Worm (Caenorhabditis elegans): ENCODE data around the gene fbxa-210.

The fbxa-210 gene

DNA sequence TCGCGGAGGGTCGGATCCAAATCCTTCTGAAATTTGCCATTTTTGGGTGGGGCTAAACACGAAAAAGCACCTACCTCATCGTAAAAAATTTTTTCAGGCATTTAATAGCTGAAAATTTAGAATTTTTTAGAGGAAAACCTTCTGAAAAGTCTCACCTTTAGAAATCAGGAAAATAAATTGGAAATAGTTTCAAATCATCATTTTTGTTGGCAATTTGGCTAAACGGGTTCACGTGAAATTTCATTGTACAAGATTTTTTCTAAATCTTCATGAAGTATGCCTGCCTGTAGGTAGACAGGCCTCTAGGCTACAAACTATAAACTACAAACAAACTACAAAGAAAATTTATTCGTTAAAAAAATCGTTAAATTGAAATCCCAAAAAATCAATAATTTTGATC is 43.1 kb downstream of the fbxa-210 start, which contains the start of gene C14A6.7:
Gene C14A6.7 (minus strand): TSS at position 101 of the 400 bp plus-strand sequence.
- TF ChIP-seq F52B5.7 (tag; optimal IDR thresholded peaks at IDR 0.05) = no peak
- TF ChIP-seq lsl-1 (GFP tag; optimal IDR thresholded peaks at IDR 0.05) = no peak
- no peak for TF ChIP-seq die-1 (tag; optimal IDR thresholded peaks at IDR 0.05)
- TF ChIP-seq C06A6.2 (GFP tag; conservative IDR thresholded peaks at IDR 0.05) = no peak

DNA sequence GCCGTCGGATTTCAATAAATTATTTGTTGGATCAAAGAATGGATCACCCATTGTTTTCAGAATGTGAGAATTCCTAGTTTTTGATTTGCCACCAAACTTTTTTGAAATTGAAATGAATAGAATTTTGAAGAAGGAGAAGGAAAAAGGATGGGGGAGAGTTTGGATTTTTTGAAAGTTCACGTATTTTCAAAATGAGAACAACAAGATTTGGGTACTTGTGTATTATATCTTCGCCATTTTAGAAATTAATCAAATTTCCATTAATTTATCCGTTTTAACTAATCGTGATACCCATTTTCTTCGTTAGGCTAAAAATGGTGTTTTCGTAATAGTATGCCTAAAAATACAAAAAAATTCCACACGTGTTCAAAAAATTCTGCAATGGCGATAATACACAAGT is 46.4 kb downstream of the fbxa-210 start, which contains the start of gene C14A6.8:
Gene C14A6.8 (minus strand): TSS at position 101 of the 400 bp plus-strand sequence.
- TF ChIP-seq lin-40 (tag; optimal IDR thresholded peaks at IDR 0.05) (no peak), madf-8 (GFP tag; conservative IDR thresholded peaks at IDR 0.05) (no peak), hsf-1 (GFP tag; IDR thresholded peaks at IDR 0.05) (no peak)

DNA sequence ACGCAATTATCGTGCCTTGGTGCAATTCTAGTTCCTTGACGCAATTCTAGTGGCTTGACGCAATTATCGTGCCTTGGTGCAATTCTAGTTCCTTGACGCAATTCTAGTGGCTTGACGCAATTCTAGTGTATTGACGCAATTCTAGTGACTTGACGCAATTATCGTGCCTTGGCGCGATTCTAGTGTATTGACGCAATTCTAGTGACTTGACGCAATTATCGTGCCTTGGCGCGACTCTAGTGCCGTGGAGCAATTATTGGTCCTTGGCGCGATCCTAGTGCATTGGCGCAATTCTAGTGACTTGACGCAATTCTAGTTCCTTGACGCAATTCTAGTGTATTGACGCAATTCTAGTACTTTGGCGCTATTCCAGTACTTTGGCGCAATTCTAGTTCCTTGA is 49.8 kb downstream of the fbxa-210 start:
- peak; percentile 64; the same call in 1 of the 2 replicates for TF ChIP-seq aptf-3 (GFP tag; IDR thresholded peaks at IDR 0.05)
- 0 out of 2 replicates have a peak, but pooled peaks have one; percentile 33 for TF ChIP-seq egl-44 (GFP tag; IDR thresholded peaks at IDR 0.05)
- 0 out of 2 replicates have a peak, but pooled peaks have one; percentile 69 for TF ChIP-seq nhr-120 (GFP tag; IDR thresholded peaks at IDR 0.05)
- 0 out of 2 replicates have a peak, but pooled peaks have one; percentile 46 for TF ChIP-seq lin-26 (GFP tag; IDR thresholded peaks at IDR 0.05)
- 0 out of 2 replicates have a peak, but pooled peaks have one; percentile 27 for TF ChIP-seq dox-1 (GFP tag; IDR thresholded peaks at IDR 0.05)
